Worm (Caenorhabditis elegans) whole organism, mixed stage, embryonic: Measurements from ENCODE around the gene srt-34.

Source experiments
- M03D4.4 ChIP-seq: sonication (generic microtip); optimal IDR thresholded peaks from 2 replicates; lab custom pipeline; 2017; ENCODE audit warnings: mild to moderate bottlenecking, missing genetic modification characterization, missing compliant biosample characterization
- bed-3 ChIP-seq: fragments of 200-800 bp; sonication (Bioruptor generic); optimal IDR thresholded peaks from 3 replicates; lab custom pipeline; 2018; ENCODE audit warnings: mild to moderate bottlenecking, missing genetic modification characterization, moderate library complexity, missing compliant biosample characterization
- ceh-39 ChIP-seq: fragments of 150-350 bp; optimal IDR thresholded peaks from 2 replicates; lab custom pipeline; 2014; ENCODE audit warnings: missing biosample characterization, missing genetic modification characterization
- ceh-43 ChIP-seq: fragments of 200-800 bp; sonication (Bioruptor generic); optimal IDR thresholded peaks from 2 replicates; lab custom pipeline; 2018; ENCODE audit warnings: mild to moderate bottlenecking, missing genetic modification characterization, moderate library complexity, missing compliant biosample characterization
- ceh-83 ChIP-seq: fragments of 200-800 bp; sonication (Bioruptor generic); optimal IDR thresholded peaks from 2 replicates; lab custom pipeline; 2018; ENCODE audit warnings: mild to moderate bottlenecking, missing genetic modification characterization, missing compliant biosample characterization
- ces-1 ChIP-seq: fragments of 150-350 bp; optimal IDR thresholded peaks from 2 replicates; lab custom pipeline; 2014; ENCODE audit warnings: missing biosample characterization, missing genetic modification reagents, missing genetic modification characterization
- cnd-1 ChIP-seq: fragments of 200-800 bp; sonication (Bioruptor generic); optimal IDR thresholded peaks from 2 replicates; lab custom pipeline; 2018; ENCODE audit warnings: mild to moderate bottlenecking, missing genetic modification characterization, missing compliant biosample characterization
- drap-1 ChIP-seq: fragments of 200-800 bp; sonication (Bioruptor generic); optimal IDR thresholded peaks from 3 replicates; lab custom pipeline; 2018; ENCODE audit warnings: mild to moderate bottlenecking, missing genetic modification characterization, missing compliant biosample characterization
- elt-1 ChIP-seq: sonication (generic microtip); optimal IDR thresholded peaks from 2 replicates; lab custom pipeline; 2017; ENCODE audit warnings: missing genetic modification characterization, mild to moderate bottlenecking, missing compliant biosample characterization, antibody characterized with exemption, moderate library complexity, borderline replicate concordance; ENCODE audit not compliant: insufficient read depth
- elt-3 ChIP-seq: fragments of 150-350 bp; optimal IDR thresholded peaks from 2 replicates; lab custom pipeline; 2014; ENCODE audit warnings: missing biosample characterization, missing genetic modification characterization
- flh-1 ChIP-seq: fragments of 200-800 bp; sonication (Bioruptor generic); optimal IDR thresholded peaks from 2 replicates; lab custom pipeline; 2018; ENCODE audit warnings: mild to moderate bottlenecking, missing genetic modification characterization, moderate library complexity, missing compliant biosample characterization
- ham-2 ChIP-seq: fragments of 200-800 bp; sonication (Bioruptor generic); optimal IDR thresholded peaks from 2 replicates; lab custom pipeline; 2018; ENCODE audit warnings: mild to moderate bottlenecking, missing genetic modification characterization, missing compliant biosample characterization
- hlh-1 ChIP-seq: fragments of 150-350 bp; optimal IDR thresholded peaks from 2 replicates; lab custom pipeline; 2014; ENCODE audit warnings: missing biosample characterization, missing genetic modification reagents, missing genetic modification characterization
- lin-13 ChIP-seq: fragments of 150-350 bp; optimal IDR thresholded peaks from 2 replicates; lab custom pipeline; 2014; ENCODE audit warnings: missing biosample characterization, missing genetic modification characterization
- lin-32 ChIP-seq: fragments of 200-800 bp; sonication (Bioruptor generic); optimal IDR thresholded peaks from 2 replicates; lab custom pipeline; 2018; ENCODE audit warnings: mild to moderate bottlenecking, missing genetic modification characterization, missing compliant biosample characterization
- lsy-2 ChIP-seq: fragments of 150-350 bp; optimal IDR thresholded peaks from 2 replicates; lab custom pipeline; 2014; ENCODE audit warnings: missing biosample characterization, missing genetic modification characterization
- mep-1 ChIP-seq: fragments of 150-350 bp; optimal IDR thresholded peaks from 2 replicates; lab custom pipeline; 2017; ENCODE audit warnings: missing biosample characterization, missing genetic modification reagents, missing genetic modification characterization, inconsistent platforms
- mls-2 ChIP-seq: sonication (generic microtip); optimal IDR thresholded peaks from 2 replicates; lab custom pipeline; 2016; ENCODE audit warnings: mild to moderate bottlenecking, missing genetic modification characterization, moderate library complexity, missing compliant biosample characterization
- nhr-12 ChIP-seq: fragments of 150-350 bp; optimal IDR thresholded peaks from 2 replicates; lab custom pipeline; 2014; ENCODE audit warnings: missing biosample characterization, missing genetic modification characterization
- pha-4 ChIP-seq: fragments of 150-350 bp; optimal IDR thresholded peaks from 2 replicates; lab custom pipeline; 2018; ENCODE audit warnings: missing biosample characterization, missing genetic modification reagents, missing genetic modification characterization
- sem-2 ChIP-seq: fragments of 200-800 bp; sonication (Bioruptor generic); optimal IDR thresholded peaks from 2 replicates; lab custom pipeline; 2018; ENCODE audit warnings: mild to moderate bottlenecking, missing genetic modification characterization, missing compliant biosample characterization
- snpc-4 ChIP-seq: fragments of 150-350 bp; optimal IDR thresholded peaks from 2 replicates; lab custom pipeline; 2014; ENCODE audit warnings: missing biosample characterization, missing genetic modification characterization
- sptf-1 ChIP-seq: sonication (generic microtip); optimal IDR thresholded peaks from 2 replicates; lab custom pipeline; 2017; ENCODE audit warnings: mild to moderate bottlenecking, missing genetic modification characterization, moderate library complexity, missing compliant biosample characterization
- tbx-8 ChIP-seq: fragments of 200-800 bp; sonication (Bioruptor generic); optimal IDR thresholded peaks from 2 replicates; lab custom pipeline; 2018; ENCODE audit warnings: mild to moderate bottlenecking, missing genetic modification characterization, moderate library complexity, missing compliant biosample characterization
- unc-120 ChIP-seq: sonication (generic microtip); optimal IDR thresholded peaks from 2 replicates; lab custom pipeline; 2017; ENCODE audit warnings: missing genetic modification characterization, missing compliant biosample characterization; ENCODE audit not compliant: poor library complexity, severe bottlenecking
- unc-39 ChIP-seq: fragments of 150-350 bp; optimal IDR thresholded peaks from 2 replicates; lab custom pipeline; 2014; ENCODE audit warnings: missing biosample characterization, missing genetic modification characterization
- unc-62 ChIP-seq: fragments of 150-350 bp; optimal IDR thresholded peaks from 2 replicates; lab custom pipeline; 2014; ENCODE audit warnings: missing biosample characterization, missing genetic modification reagents, missing genetic modification characterization
- zip-8 ChIP-seq: fragments of 150-350 bp; optimal IDR thresholded peaks from 2 replicates; lab custom pipeline; 2014; ENCODE audit warnings: missing biosample characterization, missing genetic modification characterization
- ztf-11 ChIP-seq: fragments of 150-350 bp; optimal IDR thresholded peaks from 2 replicates; lab custom pipeline; 2014; ENCODE audit warnings: missing biosample characterization, missing genetic modification characterization

srt-34 gene

ce11 chrV:2810164-2810563 lies 7.9 kb downstream of the srt-34 start, which contains the start of gene F54E2.1:
F54E2.1 (plus strand) TSS chrV:2810398.
- TF ChIP-seq ces-1 (GFP tag; lab: Kevin White, UChicago) (no peak), sptf-1 (tag; lab: Kevin White, UChicago) (no peak), ceh-83 (no peak), unc-62 (no peak), nhr-12 (no peak)

ce11 chrV:2809443-2809842 lies 8.6 kb downstream of the srt-34 start:
- TF ChIP-seq elt-3 (tag; lab: Kevin White, UChicago) (no peak), hlh-1 (peak; percentile 32), snpc-4 (tag; lab: Kevin White, UChicago) (no peak), unc-120 (peak; percentile 46)

- TF ChIP-seq lin-13 (no peak), lsy-2 (tag; lab: Kevin White, UChicago) (no peak), ztf-11 (tag; lab: Kevin White, UChicago) (no peak), mls-2 (tag; lab: Kevin White, UChicago) (no peak), flh-1 (GFP tag; lab: Kevin White, UChicago) (no peak), drap-1 (GFP tag; lab: Kevin White, UChicago) (no peak), sptf-1 (tag; lab: Kevin White, UChicago) (no peak), elt-3 (tag; lab: Kevin White, UChicago) (no peak), cnd-1 (no peak), ces-1 (GFP tag; lab: Kevin White, UChicago) (no peak), snpc-4 (tag; lab: Kevin White, UChicago) (no peak), ceh-83 (no peak), pha-4 (no peak), unc-120 (no peak), elt-1 (tag; lab: Kevin White, UChicago) (no peak), bed-3 (GFP tag; lab: Kevin White, UChicago) (no peak), ham-2 (GFP tag; lab: Kevin White, UChicago) (no peak), M03D4.4 (no peak)
Observed at ce11 chrV:2807760-2808159, 10.3 kb downstream of the srt-34 start, which contains the start of gene ketn-1. ketn-1 (minus strand) TSS chrV:2807860.

- TF ChIP-seq ces-1 (GFP tag; lab: Kevin White, UChicago) (no peak), unc-120 (peak; percentile 53)
Observed at ce11 chrV:2803258-2803657, 14.8 kb downstream of the srt-34 start.

- TF ChIP-seq zip-8 (tag; lab: Kevin White, UChicago): peak; percentile 13
- peak; percentile 48 for TF ChIP-seq hlh-1
- no peak for TF ChIP-seq ceh-43 (GFP tag; lab: Kevin White, UChicago)
- no peak for TF ChIP-seq flh-1 (GFP tag; lab: Kevin White, UChicago)
- no peak for TF ChIP-seq ceh-39 (tag; lab: Kevin White, UChicago)
- TF ChIP-seq, all 35 proteins: peak for 2
Observed at ce11 chrV:2801955-2802354, 16.1 kb downstream of the srt-34 start.

- TF ChIP-seq lsy-2 (tag; lab: Kevin White, UChicago) (no peak), lin-32 (GFP tag; lab: Kevin White, UChicago) (no peak), flh-1 (GFP tag; lab: Kevin White, UChicago) (no peak), elt-1 (tag; lab: Kevin White, UChicago) (no peak), unc-62 (no peak), unc-120 (no peak)
Observed at ce11 chrV:2800676-2801075, 17.3 kb downstream of the srt-34 start.

ce11 chrV:2799172-2799869 lies 18.7 kb downstream of the srt-34 start:
- TF ChIP-seq zip-8 (tag; lab: Kevin White, UChicago) (no peak), drap-1 (GFP tag; lab: Kevin White, UChicago) (no peak), sem-2 (GFP tag; lab: Kevin White, UChicago) (no peak), ceh-43 (GFP tag; lab: Kevin White, UChicago) (no peak), unc-39 (tag; lab: Kevin White, UChicago) (no peak), elt-1 (tag; lab: Kevin White, UChicago) (no peak), flh-1 (GFP tag; lab: Kevin White, UChicago) (no peak), nhr-12 (no peak), cnd-1 (no peak), ces-1 (GFP tag; lab: Kevin White, UChicago) (no peak), tbx-8 (no peak), lin-13 (no peak), mep-1 (no peak), ceh-39 (tag; lab: Kevin White, UChicago) (no peak), pha-4 (no peak)
